Worm (Caenorhabditis elegans): Measurements from ENCODE around the gene tag-322.
A peak's percentile ranks its signal among the peaks of the same experiment; 100 is the strongest.

Gene tag-322

DNA sequence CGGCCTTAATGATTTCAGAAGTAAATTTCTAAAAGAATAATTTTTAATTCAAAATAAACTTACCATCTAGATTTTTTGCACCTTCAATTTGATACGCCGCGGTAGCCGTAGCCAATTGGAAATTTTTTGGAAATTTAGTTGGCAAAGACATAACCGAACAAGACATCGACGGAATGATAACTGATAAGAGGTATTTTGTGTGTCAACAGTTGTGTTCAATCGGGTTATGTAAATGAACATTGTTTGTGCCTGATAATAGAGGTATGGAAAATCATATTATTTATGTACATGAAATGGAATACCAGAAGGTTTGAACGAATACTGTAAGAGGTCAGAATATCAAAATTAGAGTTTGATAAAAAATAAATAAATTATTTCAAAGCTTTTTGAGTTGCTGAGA, 37.5 kb downstream of the tag-322 start, which contains the start of gene klo-1:
Gene klo-1 (minus strand): TSS at position 388 of the 400 bp plus-strand sequence.
- TF ChIP-seq nhr-232 (tag; optimal IDR thresholded peaks at IDR 0.05): no peak

DNA sequence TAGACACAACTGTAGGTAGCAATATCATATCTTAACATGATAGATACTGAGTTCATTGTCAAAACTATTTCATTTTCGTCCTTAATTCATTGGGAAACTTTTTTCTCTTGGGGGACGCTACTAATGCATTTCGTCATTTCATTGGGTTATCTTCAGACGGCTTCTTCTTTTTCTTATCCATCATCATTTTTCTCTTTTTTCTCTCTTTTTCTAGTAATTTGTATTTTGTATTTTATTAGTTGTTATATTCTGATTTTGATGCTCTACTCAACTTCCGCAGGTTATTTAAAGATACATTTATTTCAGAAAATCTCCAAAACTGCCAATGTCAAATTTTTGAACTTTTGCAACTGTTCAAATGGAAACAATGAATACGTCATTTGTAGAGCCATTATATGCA, 41.8 kb downstream of the tag-322 start, which contains the start of gene npr-35:
Gene npr-35 (plus strand): TSS at position 301 of the 400 bp plus-strand sequence.
- no peak for TF ChIP-seq npax-4 (tag; optimal IDR thresholded peaks at IDR 0.05)

DNA sequence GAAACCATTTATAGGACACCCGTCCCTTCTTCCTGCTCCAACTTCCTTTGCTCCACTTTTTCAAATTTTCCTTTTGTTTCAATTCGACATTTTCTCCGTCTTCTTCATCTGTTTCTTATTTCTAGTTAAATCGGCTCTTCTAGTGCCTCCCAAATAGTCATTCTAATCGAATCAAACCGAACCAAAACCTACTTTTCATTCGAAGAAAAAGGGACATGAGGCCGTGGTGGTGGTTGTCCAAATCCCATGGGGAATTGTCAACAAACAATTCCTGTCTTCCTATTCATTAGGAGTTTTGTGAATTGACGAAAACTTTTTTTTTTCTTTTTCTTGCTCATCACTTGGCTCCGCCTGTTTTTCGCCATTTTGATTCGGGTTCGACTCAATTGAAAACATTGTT, 48.7 kb downstream of the tag-322 start:
- TF ChIP-seq unc-3 (GFP tag; conservative IDR thresholded peaks at IDR 0.05) (no peak), unc-3 (tag; optimal IDR thresholded peaks at IDR 0.05) (peak; percentile 2), ceh-9 (tag; optimal IDR thresholded peaks at IDR 0.05) (no peak), nhr-11 (tag; optimal IDR thresholded peaks at IDR 0.05) (no peak)

ce11 chrIV:7734619-7735018, 50.7 kb downstream of the tag-322 start, which contains the start of gene clx-1:
TSS of gene clx-1 (plus strand) at chrIV:7734648.
- TF ChIP-seq Y22D7AL.16 (tag; optimal IDR thresholded peaks at IDR 0.05): no peak
- no peak for TF ChIP-seq ahr-1 (tag; optimal IDR thresholded peaks at IDR 0.05)
- no peak for TF ChIP-seq lin-11 (tag; optimal IDR thresholded peaks at IDR 0.05)
- no peak for TF ChIP-seq fkh-6 (tag; optimal IDR thresholded peaks at IDR 0.05)
- TF ChIP-seq ceh-2 (tag; optimal IDR thresholded peaks at IDR 0.05): no peak
- TF ChIP-seq ttx-3 (tag; optimal IDR thresholded peaks at IDR 0.05): no peak

DNA sequence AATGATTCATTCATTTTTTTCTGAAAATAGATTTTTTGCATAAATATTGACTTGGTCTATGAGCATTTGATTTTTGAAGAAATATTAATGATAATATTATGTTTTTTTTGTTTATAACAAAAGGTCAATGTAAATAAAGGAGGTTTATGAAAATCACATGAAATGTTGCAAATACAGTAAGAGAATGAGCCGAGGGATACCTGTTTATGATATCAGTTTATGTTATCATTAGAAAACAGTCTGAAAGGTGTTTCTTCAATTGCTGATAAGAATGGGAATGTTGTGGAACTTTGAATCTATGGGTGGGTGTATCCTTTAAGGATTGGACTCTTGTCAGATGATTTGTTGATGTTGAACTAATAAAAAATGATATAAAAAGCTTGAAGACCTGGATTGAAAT, 51.2 kb downstream of the tag-322 start:
- TF ChIP-seq elt-2 (tag; optimal IDR thresholded peaks at IDR 0.05) (peak; percentile 36), ceh-34 (tag; optimal IDR thresholded peaks at IDR 0.05) (no peak), ceh-6 (GFP tag; optimal IDR thresholded peaks at IDR 0.05) (no peak)

Data from whole organism, late embryonic.